Worm (Caenorhabditis elegans): ENCODE results near the gene lec-2.
A peak's percentile ranks its signal among the peaks of the same experiment; 100 is the strongest.

Gene lec-2

DNA sequence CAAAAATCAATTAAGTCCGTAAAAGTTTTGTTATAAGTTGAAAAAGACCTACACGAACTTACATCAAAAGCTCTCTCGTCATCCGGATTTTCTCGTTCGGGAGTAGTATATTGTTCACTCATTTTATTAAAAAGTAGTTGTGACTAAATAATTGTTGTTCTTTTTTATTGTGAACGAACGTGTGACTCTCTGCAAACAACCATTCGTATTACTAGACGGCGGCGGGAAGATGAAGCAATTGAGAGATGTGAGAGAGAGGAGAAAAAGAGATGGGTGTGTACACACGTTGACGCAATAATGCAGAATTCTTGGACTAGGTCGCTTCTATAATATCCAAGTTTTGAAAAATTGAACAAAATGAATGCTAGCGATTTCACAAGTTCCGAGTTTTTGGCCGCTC lies 29.0 kb upstream of the lec-2 start, which contains the start of the genes F52H3.11 and bath-38:
Gene F52H3.11, minus strand, starts transcription at position 203 of the 400 bp plus-strand sequence.
Gene bath-38, minus strand, starts transcription at position 310 of the 400 bp plus-strand sequence.
- no peak for TF ChIP-seq daf-19 (GFP tag; conservative IDR thresholded peaks at IDR 0.05)
- TF ChIP-seq egl-27 (tag; optimal IDR thresholded peaks at IDR 0.05): no peak
- TF ChIP-seq ZK337.2 (GFP tag; IDR thresholded peaks at IDR 0.05): no peak
- no peak for TF ChIP-seq ztf-11 (tag; optimal IDR thresholded peaks at IDR 0.05)
- no peak for TF ChIP-seq spr-3 (GFP tag; optimal IDR thresholded peaks at IDR 0.05)
- TF ChIP-seq D1046.2 (GFP tag; IDR thresholded peaks at IDR 0.05): no peak
- no peak for TF ChIP-seq lim-7 (GFP tag; IDR thresholded peaks at IDR 0.05)
- no peak for TF ChIP-seq ama-1 (optimal IDR thresholded peaks at IDR 0.05)
- TF ChIP-seq jun-1 (tag; optimal IDR thresholded peaks at IDR 0.05): no peak
- peak; percentile 38 for TF ChIP-seq nhr-6 (tag; optimal IDR thresholded peaks at IDR 0.05)
- no peak for TF ChIP-seq pqm-1 (tag; optimal IDR thresholded peaks at IDR 0.05)
- TF ChIP-seq dmd-9 (GFP tag; IDR thresholded peaks at IDR 0.05): no peak
- no peak for TF ChIP-seq mes-2 (tag; optimal IDR thresholded peaks at IDR 0.05; ENCODE audit: poor library complexity, severe bottlenecking)
- TF ChIP-seq unc-130 (GFP tag; optimal IDR thresholded peaks at IDR 0.05): no peak
- peak; percentile 58 for TF ChIP-seq dve-1 (tag; optimal IDR thresholded peaks at IDR 0.05; ENCODE audit: insufficient read depth)
- TF ChIP-seq ctbp-1 (GFP tag; IDR thresholded peaks at IDR 0.05): no peak
- no peak for TF ChIP-seq mxl-2 (GFP tag; conservative IDR thresholded peaks at IDR 0.05)
- no peak for TF ChIP-seq F49E8.2 (tag; optimal IDR thresholded peaks at IDR 0.05; ENCODE audit: borderline replicate concordance)
- no peak for TF ChIP-seq daf-16 (GFP tag; optimal IDR thresholded peaks at IDR 0.05)
- TF ChIP-seq daf-16 (tag; optimal IDR thresholded peaks at IDR 0.05): no peak
- TF ChIP-seq madf-9 (GFP tag; conservative IDR thresholded peaks at IDR 0.05): no peak
- no peak for TF ChIP-seq dmd-6 (GFP tag; IDR thresholded peaks at IDR 0.05)
- TF ChIP-seq nhr-48 (tag; optimal IDR thresholded peaks at IDR 0.05): no peak
- TF ChIP-seq mdl-1 (tag; optimal IDR thresholded peaks at IDR 0.05): peak in 1 of 2 experiments; percentile 5
- peak; percentile 25 for TF ChIP-seq nhr-11 (tag; optimal IDR thresholded peaks at IDR 0.05)
- TF ChIP-seq T20F7.1 (GFP tag; optimal IDR thresholded peaks at IDR 0.05): peak; percentile 19
- no peak for TF ChIP-seq mdt-29 (GFP tag; IDR thresholded peaks at IDR 0.05)
- 0 out of 2 replicates have a peak, but pooled peaks have one; percentile 20 for TF ChIP-seq hmg-1.1 (GFP tag; IDR thresholded peaks at IDR 0.05)
- peak; percentile 54 for TF ChIP-seq dpl-1 (GFP tag; optimal IDR thresholded peaks at IDR 0.05)
- TF ChIP-seq lsy-2 (tag; optimal IDR thresholded peaks at IDR 0.05): peak in 1 of 2 experiments; percentile 69
- TF ChIP-seq attf-4 (tag; optimal IDR thresholded peaks at IDR 0.05): no peak
- TF ChIP-seq nhr-76 (tag; optimal IDR thresholded peaks at IDR 0.05): no peak
- TF ChIP-seq Y75B8A.6 (GFP tag; IDR thresholded peaks at IDR 0.05): no peak
- peak in 1 of 2 experiments; percentile 33 for TF ChIP-seq hif-1 (tag; optimal IDR thresholded peaks at IDR 0.05)
- no peak for TF ChIP-seq ceh-62 (tag; optimal IDR thresholded peaks at IDR 0.05)
- TF ChIP-seq tra-1 (GFP tag; IDR thresholded peaks at IDR 0.05): no peak
- no peak for TF ChIP-seq T26A8.4 (GFP tag; IDR thresholded peaks at IDR 0.05)
- TF ChIP-seq fos-1 (tag; optimal IDR thresholded peaks at IDR 0.05): no peak
- no peak for TF ChIP-seq lir-3 (tag; optimal IDR thresholded peaks at IDR 0.05)
- peak; percentile 91 for TF ChIP-seq aha-1 (tag)
- TF ChIP-seq daf-12 (tag; optimal IDR thresholded peaks at IDR 0.05): no peak
- TF ChIP-seq nhr-41 (GFP tag; IDR thresholded peaks at IDR 0.05): no peak
- no peak for TF ChIP-seq duxl-1 (tag; optimal IDR thresholded peaks at IDR 0.05; ENCODE audit: poor library complexity)
- no peak for TF ChIP-seq mep-1 (tag; optimal IDR thresholded peaks at IDR 0.05)
- no peak for TF ChIP-seq saeg-2 (GFP tag; IDR thresholded peaks at IDR 0.05)
- no peak for TF ChIP-seq nhr-28 (tag; optimal IDR thresholded peaks at IDR 0.05)
- no peak for TF ChIP-seq pha-4 (GFP tag; IDR thresholded peaks at IDR 0.05)
- TF ChIP-seq pha-4 (tag; optimal IDR thresholded peaks at IDR 0.05): peak; percentile 68
- TF ChIP-seq ces-1 (GFP tag; optimal IDR thresholded peaks at IDR 0.05): no peak
- TF ChIP-seq ztf-7 (tag; optimal IDR thresholded peaks at IDR 0.05): peak; percentile 13
- peak; percentile 72 for TF ChIP-seq hlh-30 (tag; optimal IDR thresholded peaks at IDR 0.05; ENCODE audit: insufficient read depth)
- TF ChIP-seq rbr-2 (tag; optimal IDR thresholded peaks at IDR 0.05): peak; percentile 14
- TF ChIP-seq Y5F2A.4 (GFP tag; optimal IDR thresholded peaks at IDR 0.05): no peak
